Fruit fly (Drosophila melanogaster): Measurements from ENCODE around the gene PGRP-LC.

The PGRP-LC gene

dm6 chr3L:9366850-9367430 lies 28.3 kb downstream of the PGRP-LC start, which contains the start of the genes Klp67A and CG4452 (continued):
- TF ChIP-seq CG11093 (GFP tag; IDR thresholded peaks at IDR 0.05), result no peak
- TF ChIP-seq CG6854 (GFP tag; optimal IDR thresholded peaks at IDR 0.05), result no peak
- no peak for TF ChIP-seq CG3407 (GFP tag; optimal IDR thresholded peaks at IDR 0.05)
- no peak for TF ChIP-seq D (optimal IDR thresholded peaks at IDR 0.05)
- no peak for TF ChIP-seq D (GFP tag; optimal IDR thresholded peaks at IDR 0.05)
- no peak for TF ChIP-seq klu (GFP tag; IDR thresholded peaks at IDR 0.05)
- TF ChIP-seq phol (tag; optimal IDR thresholded peaks at IDR 0.05), result peak; percentile 85
- TF ChIP-seq sna (GFP tag; IDR thresholded peaks at IDR 0.05; ENCODE audit: partially characterized antibody), result peak; percentile 91
- TF ChIP-seq sr (GFP tag; IDR thresholded peaks at IDR 0.05), result no peak
- TF ChIP-seq inv (GFP tag; IDR thresholded peaks at IDR 0.05; ENCODE audit: partially characterized antibody), result peak; percentile 89
- TF ChIP-seq CG10462 (GFP tag; optimal IDR thresholded peaks at IDR 0.05), result no peak
- no peak for TF ChIP-seq wdn (GFP tag; IDR thresholded peaks at IDR 0.05)
- TF ChIP-seq stwl (tag; optimal IDR thresholded peaks at IDR 0.05), result peak; percentile 78
- TF ChIP-seq btn (GFP tag; optimal IDR thresholded peaks at IDR 0.05), result no peak
- peak; percentile 28 for TF ChIP-seq CG8388 (GFP tag; optimal IDR thresholded peaks at IDR 0.05)
- TF ChIP-seq nau (GFP tag; optimal IDR thresholded peaks at IDR 0.05), result no peak
- no peak for TF ChIP-seq slp2 (GFP tag; optimal IDR thresholded peaks at IDR 0.05)
- TF ChIP-seq Med (GFP tag), result peak; percentile 87
- TF ChIP-seq CG8089 (GFP tag; optimal IDR thresholded peaks at IDR 0.05), result no peak
- TF ChIP-seq HLH3B (GFP tag; IDR thresholded peaks at IDR 0.05), result no peak
- 0 out of 2 replicates have a peak, but pooled peaks have one; percentile 24 for TF ChIP-seq CG9215 (GFP tag; IDR thresholded peaks at IDR 0.05)
- TF ChIP-seq CG13624 (GFP tag; optimal IDR thresholded peaks at IDR 0.05), result no peak
- peak; percentile 77; the same call in 1 of the 4 replicates for TF ChIP-seq chinmo (GFP tag; IDR thresholded peaks at IDR 0.05; ENCODE audit: partially characterized antibody)
- no peak for TF ChIP-seq CG3726 (GFP tag; IDR thresholded peaks at IDR 0.05)
- TF ChIP-seq sug (tag; optimal IDR thresholded peaks at IDR 0.05), result peak; percentile 53
- no peak for TF ChIP-seq sc (optimal IDR thresholded peaks at IDR 0.05)
- TF ChIP-seq sc (GFP tag; optimal IDR thresholded peaks at IDR 0.05), result peak; percentile 47
- peak; percentile 5 for TF ChIP-seq CG34376 (GFP tag; optimal IDR thresholded peaks at IDR 0.05)
- TF ChIP-seq ap (GFP tag; IDR thresholded peaks at IDR 0.05), result no peak
- no peak for TF ChIP-seq dimm (GFP tag; IDR thresholded peaks at IDR 0.05)
- no peak for TF ChIP-seq CTCF (GFP tag; optimal IDR thresholded peaks at IDR 0.05)
- TF ChIP-seq Elba2 (GFP tag; optimal IDR thresholded peaks at IDR 0.05), result no peak
- TF ChIP-seq Optix (GFP tag; IDR thresholded peaks at IDR 0.05), result no peak
- TF ChIP-seq cg (GFP tag; optimal IDR thresholded peaks at IDR 0.05), result no peak
- no peak for TF ChIP-seq Eip74EF (GFP tag; optimal IDR thresholded peaks at IDR 0.05)
- TF ChIP-seq Spps (tag; optimal IDR thresholded peaks at IDR 0.05), result peak; percentile 27
- TF ChIP-seq CG7963 (GFP tag; IDR thresholded peaks at IDR 0.05; ENCODE audit: partially characterized antibody), result peak; percentile 78
- peak; percentile 50 for TF ChIP-seq ewg (GFP tag; optimal IDR thresholded peaks at IDR 0.05)
- no peak for TF ChIP-seq CG4328 (GFP tag; optimal IDR thresholded peaks at IDR 0.05)
- TF ChIP-seq fd102C (GFP tag; optimal IDR thresholded peaks at IDR 0.05), result no peak
- peak; percentile 31 for TF ChIP-seq CG7271 (tag; optimal IDR thresholded peaks at IDR 0.05)
- 0 out of 3 replicates have a peak, but pooled peaks have one; percentile 18 for TF ChIP-seq zfh1 (GFP tag; IDR thresholded peaks at IDR 0.05)
- peak; percentile 13 for TF ChIP-seq salm (tag; optimal IDR thresholded peaks at IDR 0.05)
- no peak for TF ChIP-seq CG10366 (GFP tag; IDR thresholded peaks at IDR 0.05)
- no peak for TF ChIP-seq CG7357 (GFP tag; IDR thresholded peaks at IDR 0.05)
- TF ChIP-seq CG7987 (GFP tag; optimal IDR thresholded peaks at IDR 0.05), result no peak
- TF ChIP-seq YL-1 (GFP tag; optimal IDR thresholded peaks at IDR 0.05), result peak; percentile 39
- TF ChIP-seq pfk (GFP tag; optimal IDR thresholded peaks at IDR 0.05), result no peak
- TF ChIP-seq esg (GFP tag; conservative IDR thresholded peaks at IDR 0.05), result 0 out of 2 replicates have a peak, but pooled peaks have one; percentile 12
- TF ChIP-seq HLH4C (GFP tag; IDR thresholded peaks at IDR 0.05; ENCODE audit: partially characterized antibody), result peak; percentile 92
- TF ChIP-seq CG17385 (GFP tag; optimal IDR thresholded peaks at IDR 0.05), result peak; percentile 5
